Worm (Caenorhabditis elegans): ENCODE data around the gene srx-63.
A peak's percentile ranks its signal among the peaks of the same experiment; 100 is the strongest.

srx-63 gene

DNA sequence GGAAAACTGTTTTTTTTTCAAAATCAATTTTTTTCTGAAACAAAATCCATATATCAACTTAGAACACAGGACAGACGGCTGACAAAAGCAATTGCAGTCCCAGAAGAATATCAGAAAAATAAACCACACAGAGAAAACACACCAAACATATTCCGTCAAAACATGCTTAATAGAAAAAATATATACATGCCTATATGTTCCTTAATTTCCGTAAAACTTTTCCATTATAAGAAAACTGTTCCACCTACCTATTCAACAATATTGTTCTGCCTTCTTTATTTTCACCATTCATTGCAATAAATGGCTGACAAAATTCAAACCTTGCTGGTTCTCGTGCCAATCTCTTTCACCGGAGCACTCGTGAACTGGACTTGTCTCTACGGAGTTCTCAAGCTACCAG, at the start of gene srx-63:
TSS of gene srx-63 (plus strand) at position 301 of the 400 bp plus-strand sequence.
- TF ChIP-seq egl-27 (tag; optimal IDR thresholded peaks at IDR 0.05) (no peak), saeg-2 (GFP tag; IDR thresholded peaks at IDR 0.05) (no peak), R02D3.7 (tag; optimal IDR thresholded peaks at IDR 0.05) (no peak), lin-38 (GFP tag; IDR thresholded peaks at IDR 0.05) (no peak), spr-1 (tag; optimal IDR thresholded peaks at IDR 0.05) (no peak), php-3 (GFP tag; IDR thresholded peaks at IDR 0.05) (no peak), jun-1 (tag; optimal IDR thresholded peaks at IDR 0.05) (no peak), hlh-30 (tag; optimal IDR thresholded peaks at IDR 0.05; ENCODE audit: insufficient read depth) (no peak), nhr-10 (tag; optimal IDR thresholded peaks at IDR 0.05) (no peak), aly-2 (tag; optimal IDR thresholded peaks at IDR 0.05) (no peak), daf-8 (GFP tag; IDR thresholded peaks at IDR 0.05) (no peak)

- TF ChIP-seq F44E2.7 (GFP tag; IDR thresholded peaks at IDR 0.05) (no peak), aha-1 (tag) (peak; percentile 90)
These were observed 46.9 kb upstream of the srx-63 start for ce11 chrV:3884550-3884949.

- TF ChIP-seq dpl-1 (GFP tag; optimal IDR thresholded peaks at IDR 0.05): no peak
- TF ChIP-seq mes-2 (tag; optimal IDR thresholded peaks at IDR 0.05; ENCODE audit: poor library complexity, severe bottlenecking): no peak
- TF ChIP-seq nhr-11 (tag; optimal IDR thresholded peaks at IDR 0.05): no peak
- TF ChIP-seq vab-7 (GFP tag; IDR thresholded peaks at IDR 0.05): no peak
- no peak for TF ChIP-seq fos-1 (tag; optimal IDR thresholded peaks at IDR 0.05)
- no peak for TF ChIP-seq mdl-1 (tag; optimal IDR thresholded peaks at IDR 0.05)
- TF ChIP-seq tag-97 (GFP tag; IDR thresholded peaks at IDR 0.05): no peak
- no peak for TF ChIP-seq ztf-7 (tag; optimal IDR thresholded peaks at IDR 0.05)
- no peak for TF ChIP-seq nhr-6 (tag; optimal IDR thresholded peaks at IDR 0.05)
- TF ChIP-seq F10B5.3 (tag; optimal IDR thresholded peaks at IDR 0.05): no peak
These were observed 45.3 kb upstream of the srx-63 start, which contains the start of gene nhr-124 for ce11 chrV:3886104-3886503. nhr-124 (minus strand) TSS chrV:3886204.

DNA sequence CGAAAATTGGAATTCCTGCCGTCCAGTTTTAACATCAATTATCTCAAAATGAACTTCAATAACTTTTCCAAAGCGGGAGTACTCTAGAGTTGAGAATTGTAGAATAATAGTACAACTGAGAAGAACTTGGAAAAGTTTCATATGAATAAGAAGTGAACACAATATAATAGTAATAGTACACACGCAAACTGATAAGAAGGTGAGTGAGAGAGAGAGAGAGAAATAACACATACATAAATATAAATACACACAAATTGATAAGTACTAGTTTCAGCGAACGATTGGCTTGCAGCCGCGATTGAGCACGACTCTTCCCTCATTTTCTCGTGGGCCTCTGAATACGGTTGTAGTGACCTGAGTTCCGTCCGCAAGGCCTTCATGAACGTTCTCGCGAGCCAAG, 42.3 kb upstream of the srx-63 start, which contains the start of gene C17E7.13:
TSS of gene C17E7.13 (minus strand) at position 176 of the 400 bp plus-strand sequence.
- no peak for TF ChIP-seq madf-5 (GFP tag; IDR thresholded peaks at IDR 0.05)
- no peak for TF ChIP-seq nhr-76 (tag; optimal IDR thresholded peaks at IDR 0.05)
- no peak for TF ChIP-seq daf-16 (GFP tag; optimal IDR thresholded peaks at IDR 0.05)
- peak; percentile 49 for TF ChIP-seq daf-16 (tag; optimal IDR thresholded peaks at IDR 0.05)
- TF ChIP-seq pqm-1 (tag; optimal IDR thresholded peaks at IDR 0.05): peak; percentile 61
- peak; percentile 39 for TF ChIP-seq nhr-28 (tag; optimal IDR thresholded peaks at IDR 0.05)

DNA sequence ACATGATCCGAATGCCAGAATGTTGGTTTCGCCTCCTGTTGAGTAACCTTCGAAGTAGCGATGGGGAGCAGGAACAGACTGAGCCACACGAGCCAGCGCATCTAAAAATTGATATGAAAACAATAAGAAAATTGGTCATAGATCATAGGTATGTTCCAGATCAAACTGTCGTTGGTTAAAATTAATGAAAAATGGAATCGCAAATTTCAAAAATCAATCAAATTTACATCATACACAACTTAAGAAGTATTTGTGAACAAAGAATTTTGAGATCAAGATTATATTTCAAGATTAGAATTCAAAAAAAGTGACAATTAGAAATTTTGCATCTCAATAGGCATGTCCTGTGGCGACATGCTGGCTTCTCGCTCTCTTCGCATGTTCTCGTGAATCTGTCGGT, 40.7 kb upstream of the srx-63 start, which contains the start of gene C17E7.9:
TSS of gene C17E7.9 (minus strand) at position 101 of the 400 bp plus-strand sequence.
- no peak for TF ChIP-seq nhr-10 (tag; optimal IDR thresholded peaks at IDR 0.05)
- no peak for TF ChIP-seq zag-1 (tag; optimal IDR thresholded peaks at IDR 0.05)
- TF ChIP-seq lin-38 (GFP tag; IDR thresholded peaks at IDR 0.05): no peak
- TF ChIP-seq cey-2 (tag; optimal IDR thresholded peaks at IDR 0.05; ENCODE audit: borderline replicate concordance, insufficient read depth): no peak
- no peak for TF ChIP-seq arid-1 (GFP tag; conservative IDR thresholded peaks at IDR 0.05)
- no peak for TF ChIP-seq ceh-44 (GFP tag; IDR thresholded peaks at IDR 0.05)
- TF ChIP-seq lir-3 (tag; optimal IDR thresholded peaks at IDR 0.05): no peak
- TF ChIP-seq mep-1 (tag; optimal IDR thresholded peaks at IDR 0.05): no peak
- no peak for TF ChIP-seq lsy-2 (tag; optimal IDR thresholded peaks at IDR 0.05)
- no peak for TF ChIP-seq F26F4.8 (GFP tag; conservative IDR thresholded peaks at IDR 0.05)
- TF ChIP-seq Y48G9A.11 (GFP tag; IDR thresholded peaks at IDR 0.05): no peak
- no peak for TF ChIP-seq egl-27 (tag; optimal IDR thresholded peaks at IDR 0.05)
- no peak for TF ChIP-seq T26A8.4 (GFP tag; IDR thresholded peaks at IDR 0.05)
- no peak for TF ChIP-seq dmd-6 (GFP tag; IDR thresholded peaks at IDR 0.05)
- TF ChIP-seq hmg-1.1 (GFP tag; IDR thresholded peaks at IDR 0.05): no peak
- TF ChIP-seq attf-4 (tag; optimal IDR thresholded peaks at IDR 0.05): no peak
